Worm (Caenorhabditis elegans) whole organism, mixed stage, embryonic: Measurements from ENCODE around the gene ZK353.10.

Experiments
- M03D4.4 ChIP-seq: sonication (generic microtip); optimal IDR thresholded peaks from 2 replicates; lab custom pipeline; 2017; ENCODE audit warnings: mild to moderate bottlenecking, missing genetic modification characterization, missing compliant biosample characterization
- blmp-1 ChIP-seq: fragments of 150-350 bp; optimal IDR thresholded peaks from 2 replicates; lab custom pipeline; 2014; ENCODE audit warnings: missing biosample characterization, missing genetic modification characterization
- ceh-39 ChIP-seq: fragments of 150-350 bp; optimal IDR thresholded peaks from 2 replicates; lab custom pipeline; 2014; ENCODE audit warnings: missing biosample characterization, missing genetic modification characterization
- ceh-43 ChIP-seq: fragments of 200-800 bp; sonication (Bioruptor generic); optimal IDR thresholded peaks from 2 replicates; lab custom pipeline; 2018; ENCODE audit warnings: mild to moderate bottlenecking, missing genetic modification characterization, moderate library complexity, missing compliant biosample characterization
- ceh-83 ChIP-seq: fragments of 200-800 bp; sonication (Bioruptor generic); optimal IDR thresholded peaks from 2 replicates; lab custom pipeline; 2018; ENCODE audit warnings: mild to moderate bottlenecking, missing genetic modification characterization, missing compliant biosample characterization
- ces-1 ChIP-seq: fragments of 150-350 bp; optimal IDR thresholded peaks from 2 replicates; lab custom pipeline; 2014; ENCODE audit warnings: missing biosample characterization, missing genetic modification reagents, missing genetic modification characterization
- drap-1 ChIP-seq: fragments of 200-800 bp; sonication (Bioruptor generic); optimal IDR thresholded peaks from 3 replicates; lab custom pipeline; 2018; ENCODE audit warnings: mild to moderate bottlenecking, missing genetic modification characterization, missing compliant biosample characterization
- elt-1 ChIP-seq: sonication (generic microtip); optimal IDR thresholded peaks from 2 replicates; lab custom pipeline; 2017; ENCODE audit warnings: missing genetic modification characterization, mild to moderate bottlenecking, missing compliant biosample characterization, antibody characterized with exemption, moderate library complexity, borderline replicate concordance; ENCODE audit not compliant: insufficient read depth
- elt-3 ChIP-seq: fragments of 150-350 bp; optimal IDR thresholded peaks from 2 replicates; lab custom pipeline; 2014; ENCODE audit warnings: missing biosample characterization, missing genetic modification characterization
- ham-2 ChIP-seq: fragments of 200-800 bp; sonication (Bioruptor generic); optimal IDR thresholded peaks from 2 replicates; lab custom pipeline; 2018; ENCODE audit warnings: mild to moderate bottlenecking, missing genetic modification characterization, missing compliant biosample characterization
- hlh-1 ChIP-seq: fragments of 150-350 bp; optimal IDR thresholded peaks from 2 replicates; lab custom pipeline; 2014; ENCODE audit warnings: missing biosample characterization, missing genetic modification reagents, missing genetic modification characterization
- lin-32 ChIP-seq: fragments of 200-800 bp; sonication (Bioruptor generic); optimal IDR thresholded peaks from 2 replicates; lab custom pipeline; 2018; ENCODE audit warnings: mild to moderate bottlenecking, missing genetic modification characterization, missing compliant biosample characterization
- lsy-2 ChIP-seq: fragments of 150-350 bp; optimal IDR thresholded peaks from 2 replicates; lab custom pipeline; 2014; ENCODE audit warnings: missing biosample characterization, missing genetic modification characterization
- mab-5 ChIP-seq: fragments of 150-350 bp; optimal IDR thresholded peaks from 2 replicates; lab custom pipeline; 2014; ENCODE audit warnings: missing biosample characterization, missing genetic modification characterization
- mep-1 ChIP-seq: fragments of 150-350 bp; optimal IDR thresholded peaks from 2 replicates; lab custom pipeline; 2017; ENCODE audit warnings: missing biosample characterization, missing genetic modification reagents, missing genetic modification characterization, inconsistent platforms
- mls-2 ChIP-seq: sonication (generic microtip); optimal IDR thresholded peaks from 2 replicates; lab custom pipeline; 2016; ENCODE audit warnings: mild to moderate bottlenecking, missing genetic modification characterization, moderate library complexity, missing compliant biosample characterization
- nhr-12 ChIP-seq: fragments of 150-350 bp; optimal IDR thresholded peaks from 2 replicates; lab custom pipeline; 2014; ENCODE audit warnings: missing biosample characterization, missing genetic modification characterization
- nhr-2 ChIP-seq: fragments of 150-350 bp; optimal IDR thresholded peaks from 2 replicates; lab custom pipeline; 2014; ENCODE audit warnings: missing biosample characterization, missing genetic modification characterization
- nhr-237 ChIP-seq: fragments of 150-350 bp; optimal IDR thresholded peaks from 2 replicates; lab custom pipeline; 2014; ENCODE audit warnings: missing biosample characterization, missing genetic modification characterization
- nhr-28 ChIP-seq: fragments of 150-350 bp; optimal IDR thresholded peaks from 2 replicates; lab custom pipeline; 2014; ENCODE audit warnings: missing biosample characterization, missing genetic modification characterization
- nhr-76 ChIP-seq: sonication (generic microtip); optimal IDR thresholded peaks from 2 replicates; lab custom pipeline; 2017; ENCODE audit warnings: missing biosample characterization, missing genetic modification characterization
- pha-4 ChIP-seq: fragments of 150-350 bp; optimal IDR thresholded peaks from 2 replicates; lab custom pipeline; 2018; ENCODE audit warnings: missing biosample characterization, missing genetic modification reagents, missing genetic modification characterization
- sem-2 ChIP-seq: fragments of 200-800 bp; sonication (Bioruptor generic); optimal IDR thresholded peaks from 2 replicates; lab custom pipeline; 2018; ENCODE audit warnings: mild to moderate bottlenecking, missing genetic modification characterization, missing compliant biosample characterization
- snpc-4 ChIP-seq: fragments of 150-350 bp; optimal IDR thresholded peaks from 2 replicates; lab custom pipeline; 2014; ENCODE audit warnings: missing biosample characterization, missing genetic modification characterization
- sptf-1 ChIP-seq: sonication (generic microtip); optimal IDR thresholded peaks from 2 replicates; lab custom pipeline; 2017; ENCODE audit warnings: mild to moderate bottlenecking, missing genetic modification characterization, moderate library complexity, missing compliant biosample characterization
- tbx-8 ChIP-seq: fragments of 200-800 bp; sonication (Bioruptor generic); optimal IDR thresholded peaks from 2 replicates; lab custom pipeline; 2018; ENCODE audit warnings: mild to moderate bottlenecking, missing genetic modification characterization, moderate library complexity, missing compliant biosample characterization
- unc-120 ChIP-seq: sonication (generic microtip); optimal IDR thresholded peaks from 2 replicates; lab custom pipeline; 2017; ENCODE audit warnings: missing genetic modification characterization, missing compliant biosample characterization; ENCODE audit not compliant: poor library complexity, severe bottlenecking
- unc-39 ChIP-seq: fragments of 150-350 bp; optimal IDR thresholded peaks from 2 replicates; lab custom pipeline; 2014; ENCODE audit warnings: missing biosample characterization, missing genetic modification characterization
- unc-62 ChIP-seq: fragments of 150-350 bp; optimal IDR thresholded peaks from 2 replicates; lab custom pipeline; 2014; ENCODE audit warnings: missing biosample characterization, missing genetic modification reagents, missing genetic modification characterization
- zip-8 ChIP-seq: fragments of 150-350 bp; optimal IDR thresholded peaks from 2 replicates; lab custom pipeline; 2014; ENCODE audit warnings: missing biosample characterization, missing genetic modification characterization
- ztf-11 ChIP-seq: fragments of 150-350 bp; optimal IDR thresholded peaks from 2 replicates; lab custom pipeline; 2014; ENCODE audit warnings: missing biosample characterization, missing genetic modification characterization

The ZK353.10 gene

ce11 chrIII:8369172-8369571 lies 25.1 kb downstream of the ZK353.10 start:
- no peak for TF ChIP-seq sem-2 (GFP tag; lab: Kevin White, UChicago)
- peak; percentile 92 for TF ChIP-seq zip-8 (tag; lab: Kevin White, UChicago)

- TF ChIP-seq snpc-4 (tag; lab: Kevin White, UChicago): no peak
- no peak for TF ChIP-seq nhr-76 (tag; lab: Kevin White, UChicago)
- no peak for TF ChIP-seq pha-4 (tag; lab: Kevin White, UChicago)
- TF ChIP-seq blmp-1 (tag; lab: Kevin White, UChicago): no peak
- TF ChIP-seq tbx-8 (GFP tag; lab: Kevin White, UChicago): no peak
- TF ChIP-seq nhr-237: no peak
- no peak for TF ChIP-seq elt-1 (tag; lab: Kevin White, UChicago)
- TF ChIP-seq elt-3: no peak
- TF ChIP-seq M03D4.4 (tag; lab: Kevin White, UChicago): no peak
- TF ChIP-seq nhr-28 (tag; lab: Kevin White, UChicago): no peak
- no peak for TF ChIP-seq lin-32 (GFP tag; lab: Kevin White, UChicago)
- no peak for TF ChIP-seq drap-1 (GFP tag; lab: Kevin White, UChicago)
- TF ChIP-seq ces-1 (GFP tag; lab: Kevin White, UChicago): no peak
- TF ChIP-seq unc-62 (GFP tag; lab: Kevin White, UChicago): no peak
- no peak for TF ChIP-seq ceh-43 (GFP tag; lab: Kevin White, UChicago)
- TF ChIP-seq ceh-83 (GFP tag; lab: Kevin White, UChicago): no peak
- no peak for TF ChIP-seq zip-8 (tag; lab: Kevin White, UChicago)
- TF ChIP-seq sptf-1 (tag; lab: Kevin White, UChicago): no peak
- TF ChIP-seq, all 35 proteins: peak for 0
Measured at ce11 chrIII:8368619-8369018, 25.6 kb downstream of the ZK353.10 start, which contains the start of gene R05D3.9. Gene R05D3.9 (minus strand): TSS chrIII:8368719.

- TF ChIP-seq nhr-12 (tag; lab: Kevin White, UChicago) (no peak), mls-2 (tag; lab: Kevin White, UChicago) (no peak), ceh-39 (tag; lab: Kevin White, UChicago) (no peak), ham-2 (GFP tag; lab: Kevin White, UChicago) (no peak), drap-1 (GFP tag; lab: Kevin White, UChicago) (no peak), mab-5 (tag; lab: Kevin White, UChicago) (no peak)
- TF ChIP-seq, all 35 proteins: peak for 0
Measured at ce11 chrIII:8363253-8364061, 30.8 kb downstream of the ZK353.10 start, which contains the start of gene R05D3.3. Gene R05D3.3 (plus strand): TSS chrIII:8364011.

ce11 chrIII:8358213-8358672 lies 36.0 kb downstream of the ZK353.10 start, which contains the start of the genes R05D3.8 and rfp-1:
Gene R05D3.8 (minus strand): TSS chrIII:8358327.
Gene rfp-1 (plus strand): TSS chrIII:8358622.
- TF ChIP-seq nhr-237 (peak; percentile 75), nhr-28 (tag; lab: Kevin White, UChicago) (peak; percentile 13), sem-2 (GFP tag; lab: Kevin White, UChicago) (no peak), ceh-39 (tag; lab: Kevin White, UChicago) (peak; percentile 59), ceh-43 (GFP tag; lab: Kevin White, UChicago) (no peak), unc-39 (tag; lab: Kevin White, UChicago) (no peak), hlh-1 (tag; lab: Kevin White, UChicago) (peak; percentile 43), unc-120 (peak; percentile 50), nhr-12 (tag; lab: Kevin White, UChicago) (peak; percentile 11), unc-62 (GFP tag; lab: Kevin White, UChicago) (peak; percentile 51), snpc-4 (tag; lab: Kevin White, UChicago) (no peak), elt-3 (no peak), ham-2 (GFP tag; lab: Kevin White, UChicago) (no peak), ces-1 (GFP tag; lab: Kevin White, UChicago) (peak; percentile 65), tbx-8 (GFP tag; lab: Kevin White, UChicago) (no peak), nhr-2 (peak; percentile 23), lsy-2 (peak; percentile 96), pha-4 (tag; lab: Kevin White, UChicago) (peak; percentile 51), sptf-1 (tag; lab: Kevin White, UChicago) (no peak), blmp-1 (tag; lab: Kevin White, UChicago) (no peak), mep-1 (tag; lab: Kevin White, UChicago) (peak; percentile 83), mab-5 (tag; lab: Kevin White, UChicago) (no peak), drap-1 (GFP tag; lab: Kevin White, UChicago) (no peak), ztf-11 (no peak), zip-8 (tag; lab: Kevin White, UChicago) (no peak)
